Comparison of ENCODE assay signal across 4 fruit fly cellular contexts in the genomic region with DNA sequence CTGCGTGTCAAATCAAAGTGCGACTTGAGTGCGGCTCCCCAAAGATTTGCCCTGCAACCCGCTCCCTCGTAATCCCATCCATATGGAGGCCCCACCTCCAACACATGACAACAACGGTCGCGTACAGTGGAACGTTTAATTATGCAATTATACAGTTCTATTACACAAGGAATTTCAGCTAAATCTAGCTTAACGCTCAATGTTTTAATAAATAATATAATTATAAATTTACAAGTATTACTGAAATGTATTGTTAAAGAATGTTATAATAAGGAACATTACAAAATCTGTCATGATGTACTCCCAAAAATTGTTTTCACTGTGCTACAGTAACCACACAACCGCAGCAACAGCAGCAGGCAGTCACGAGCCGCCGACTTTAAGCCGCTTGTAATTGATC.
TF ChIP-seq lines count a peak whose summit lies in the region.

No protein-coding gene starts in this region.

- no peak for TF ChIP-seq CTCF in whole organism, embryonic (GFP tag; optimal IDR thresholded peaks at IDR 0.05; lab: Kevin White, UChicago)

TF ChIP-seq in whole organism, embryonic, 481 proteins besides CTCF, POLR2A, EP300 and RAD21 (continues in another document):
- TF ChIP-seq dm (GFP tag; optimal IDR thresholded peaks at IDR 0.05; lab: Kevin White, UChicago) (no peak), Pdp1 (GFP tag; optimal IDR thresholded peaks at IDR 0.05; lab: Kevin White, UChicago) (no peak), Ptx1 (GFP tag; IDR thresholded peaks at IDR 0.05; lab: Robert Waterston, UW) (peak; percentile 35), cg (GFP tag; optimal IDR thresholded peaks at IDR 0.05; lab: Kevin White, UChicago) (no peak), chn (GFP tag; optimal IDR thresholded peaks at IDR 0.05; lab: Kevin White, UChicago) (no peak), gt (GFP tag; IDR thresholded peaks at IDR 0.05; lab: Robert Waterston, UW) (no peak), nmo (GFP tag; optimal IDR thresholded peaks at IDR 0.05; lab: Kevin White, UChicago) (peak; percentile 32), CG3838 (GFP tag; optimal IDR thresholded peaks at IDR 0.05; lab: Kevin White, UChicago) (no peak), bcd (GFP tag; optimal IDR thresholded peaks at IDR 0.05; lab: Kevin White, UChicago) (no peak), CG10431 (GFP tag; optimal IDR thresholded peaks at IDR 0.05; lab: Kevin White, UChicago) (no peak), stc (GFP tag; IDR thresholded peaks at IDR 0.05; lab: Robert Waterston, UW) (peak; percentile 54; the same call in 1 of the 2 replicates), ATbp (GFP tag; optimal IDR thresholded peaks at IDR 0.05; lab: Kevin White, UChicago) (peak; percentile 12), Asciz (GFP tag; optimal IDR thresholded peaks at IDR 0.05; lab: Kevin White, UChicago) (peak; percentile 20), CG17361 (GFP tag; IDR thresholded peaks at IDR 0.05; lab: Robert Waterston, UW) (0 out of 3 replicates have a peak, but pooled peaks have one; percentile 45), HLH3B (GFP tag; IDR thresholded peaks at IDR 0.05; lab: Robert Waterston, UW) (0 out of 2 replicates have a peak, but pooled peaks have one; percentile 11), Sry-β (GFP tag; optimal IDR thresholded peaks at IDR 0.05; lab: Kevin White, UChicago) (no peak), insv (GFP tag; optimal IDR thresholded peaks at IDR 0.05; lab: Kevin White, UChicago) (no peak), CG12391 (tag; optimal IDR thresholded peaks at IDR 0.05; lab: Kevin White, UChicago) (peak; percentile 21), HLH54F (GFP tag; optimal IDR thresholded peaks at IDR 0.05; lab: Kevin White, UChicago) (no peak), CG11247 (GFP tag; IDR thresholded peaks at IDR 0.05; lab: Robert Waterston, UW) (no peak), GATAe (GFP tag; conservative IDR thresholded peaks at IDR 0.05; lab: Robert Waterston, UW) (no peak)

TF ChIP-seq in whole organism, prepupa, 60 proteins besides CTCF, POLR2A, EP300 and RAD21:
- TF ChIP-seq CG15336 (GFP tag; IDR thresholded peaks at IDR 0.05; lab: Robert Waterston, UW), result peak; percentile 57
- no peak for TF ChIP-seq dsx (GFP tag; optimal IDR thresholded peaks at IDR 0.05; lab: Kevin White, UChicago; ENCODE audit: poor library complexity, severe bottlenecking)
- TF ChIP-seq esn (GFP tag; optimal IDR thresholded peaks at IDR 0.05; lab: Kevin White, UChicago), result no peak
- no peak for TF ChIP-seq CG8319 (GFP tag; optimal IDR thresholded peaks at IDR 0.05; lab: Kevin White, UChicago)
- peak; percentile 58; the same call in 2 of the 3 replicates for TF ChIP-seq eg (GFP tag; IDR thresholded peaks at IDR 0.05; lab: Robert Waterston, UW)
- peak; percentile 40; the same call in 1 of the 3 replicates for TF ChIP-seq CG6163 (GFP tag; IDR thresholded peaks at IDR 0.05; lab: Robert Waterston, UW)
- TF ChIP-seq Eip78C (GFP tag; lab: Kevin White, UChicago), result peak; percentile 9
- peak; percentile 6 for TF ChIP-seq svp (GFP tag; lab: Kevin White, UChicago)
- TF ChIP-seq Eip75B (GFP tag; optimal IDR thresholded peaks at IDR 0.05; lab: Kevin White, UChicago), result no peak
- TF ChIP-seq ss (GFP tag; optimal IDR thresholded peaks at IDR 0.05; lab: Kevin White, UChicago), result no peak
- TF ChIP-seq CG32006 (GFP tag; optimal IDR thresholded peaks at IDR 0.05; lab: Kevin White, UChicago), result peak; percentile 45
- peak; percentile 31; the same call in 1 of the 2 replicates for TF ChIP-seq CG11294 (GFP tag; IDR thresholded peaks at IDR 0.05; lab: Robert Waterston, UW)

TF ChIP-seq in whole organism, pupa, 21 proteins besides CTCF, POLR2A, EP300 and RAD21:
- TF ChIP-seq Pif1A (GFP tag; optimal IDR thresholded peaks at IDR 0.05; lab: Kevin White, UChicago) (no peak), Ets98B (GFP tag; IDR thresholded peaks at IDR 0.05; lab: Robert Waterston, UW) (peak; percentile 32; the same call in 1 of the 2 replicates), CG8301 (tag; optimal IDR thresholded peaks at IDR 0.05; lab: Kevin White, UChicago) (peak; percentile 16), CG32121 (GFP tag; IDR thresholded peaks at IDR 0.05; lab: Robert Waterston, UW) (peak; percentile 59), fd96Ca (GFP tag; IDR thresholded peaks at IDR 0.05; lab: Robert Waterston, UW) (peak; percentile 35; the same call in 1 of the 3 replicates), CG14655 (GFP tag; optimal IDR thresholded peaks at IDR 0.05; lab: Kevin White, UChicago) (peak; percentile 37)

TF ChIP-seq in whole organism, wandering third instar larva, 38 proteins besides CTCF, POLR2A, EP300 and RAD21:
- TF ChIP-seq HLH106 (tag; optimal IDR thresholded peaks at IDR 0.05; lab: Kevin White, UChicago) (peak; percentile 8), br (GFP tag; optimal IDR thresholded peaks at IDR 0.05; lab: Kevin White, UChicago) (no peak)
